Fruit fly (Drosophila melanogaster) whole organism, embryonic: ENCODE data around the gene CheA7a.

Experiments
- Ada2b ChIP-seq: fragments of 200-800 bp; sonication (Bioruptor generic); IDR thresholded peaks from 2 replicates; pipeline ENCODE4 v1.3.6; 2022; ENCODE audit warnings: missing biosample characterization, missing genetic modification characterization
- Atf3 ChIP-seq: fragments of 200-800 bp; sonication (Bioruptor generic); optimal IDR thresholded peaks from 3 replicates; lab custom pipeline; 2016; ENCODE audit warnings: missing biosample characterization, missing genetic modification characterization
- B-H1 ChIP-seq: fragments of 200-800 bp; sonication (Bioruptor generic); IDR thresholded peaks from 3 replicates; pipeline ENCODE4 v1.3.6; 2022; ENCODE audit warnings: missing biosample characterization, missing genetic modification characterization
- CG10321 ChIP-seq: fragments of 200-800 bp; sonication (Bioruptor generic); IDR thresholded peaks from 2 replicates; pipeline ENCODE4 v1.3.6; 2022; ENCODE audit warnings: missing biosample characterization, missing genetic modification characterization
- CG10979 ChIP-seq: fragments of 200-800 bp; sonication (Bioruptor generic); optimal IDR thresholded peaks from 2 replicates; lab custom pipeline; 2018; ENCODE audit warnings: missing biosample characterization, mild to moderate bottlenecking, missing genetic modification characterization, moderate library complexity
- CG11695 ChIP-seq: fragments of 200-800 bp; sonication (Bioruptor generic); IDR thresholded peaks from 3 replicates; pipeline ENCODE4 v1.3.6; 2022; ENCODE audit warnings: missing biosample characterization, missing genetic modification characterization
- CG12155 ChIP-seq: fragments of 200-800 bp; sonication (Bioruptor generic); optimal IDR thresholded peaks from 3 replicates; lab custom pipeline; 2016; ENCODE audit warnings: missing biosample characterization, missing genetic modification characterization
- CG14965 ChIP-seq: fragments of 200-800 bp; sonication (Bioruptor generic); optimal IDR thresholded peaks from 2 replicates; lab custom pipeline; 2016; ENCODE audit warnings: missing biosample characterization, missing genetic modification characterization, borderline replicate concordance
- CG15011 ChIP-seq: fragments of 200-800 bp; sonication (Bioruptor generic); optimal IDR thresholded peaks from 3 replicates; lab custom pipeline; 2018; ENCODE audit warnings: missing biosample characterization, mild to moderate bottlenecking, missing genetic modification characterization
- CG16813 ChIP-seq: fragments of 200-800 bp; sonication (Bioruptor generic); IDR thresholded peaks from 3 replicates; pipeline ENCODE4 v1.3.6; 2022; ENCODE audit warnings: missing biosample characterization, missing genetic modification characterization; ENCODE audit not compliant: partially characterized antibody
- CG17328 ChIP-seq: fragments of 200-800 bp; sonication (Bioruptor generic); IDR thresholded peaks from 2 replicates; pipeline ENCODE4 v1.3.6; 2022; ENCODE audit warnings: missing biosample characterization, missing genetic modification characterization
- CG18011 ChIP-seq: fragments of 200-800 bp; sonication (Bioruptor generic); optimal IDR thresholded peaks from 2 replicates; lab custom pipeline; 2017; ENCODE audit warnings: missing biosample characterization, missing genetic modification characterization, mild to moderate bottlenecking, moderate library complexity, missing genotype
- CG2678 ChIP-seq: fragments of 200-800 bp; sonication (Bioruptor generic); optimal IDR thresholded peaks from 3 replicates; lab custom pipeline; 2019; ENCODE audit warnings: missing biosample characterization, mild to moderate bottlenecking, missing genetic modification characterization, moderate library complexity
- CG30020 ChIP-seq: fragments of 200-800 bp; optimal IDR thresholded peaks from 2 replicates; lab custom pipeline; 2019; ENCODE audit warnings: missing biosample characterization, mild to moderate bottlenecking, missing genetic modification characterization, moderate library complexity
- CG3407 ChIP-seq: fragments of 200-800 bp; sonication (Bioruptor generic); optimal IDR thresholded peaks from 2 replicates; lab custom pipeline; 2018; ENCODE audit warnings: missing biosample characterization, mild to moderate bottlenecking, missing genetic modification characterization
- CG6765 ChIP-seq: fragments of 200-800 bp; sonication (Bioruptor generic); optimal IDR thresholded peaks from 3 replicates; lab custom pipeline; 2017; ENCODE audit warnings: missing biosample characterization, mild to moderate bottlenecking, missing genetic modification characterization
- CG7987 ChIP-seq: fragments of 200-800 bp; sonication (Bioruptor generic); optimal IDR thresholded peaks from 2 replicates; lab custom pipeline; 2018; ENCODE audit warnings: missing biosample characterization, mild to moderate bottlenecking, missing genetic modification characterization, moderate library complexity
- CG9727 ChIP-seq: fragments of 200-800 bp; sonication (Bioruptor generic); optimal IDR thresholded peaks from 3 replicates; lab custom pipeline; 2017; ENCODE audit warnings: missing biosample characterization, mild to moderate bottlenecking, missing genetic modification characterization
- Dref ChIP-seq: fragments of 200-800 bp; sonication (Bioruptor generic); IDR thresholded peaks from 2 replicates; pipeline ENCODE4 v1.3.6; 2022; ENCODE audit warnings: missing biosample characterization, missing genetic modification characterization
- GATAe ChIP-seq: fragments of 200-800 bp; sonication (Bioruptor generic); conservative IDR thresholded peaks from 2 replicates; pipeline ENCODE4 v1.3.6; 2022; ENCODE audit warnings: missing biosample characterization, missing genetic modification characterization
- HLH3B ChIP-seq: fragments of 200-800 bp; sonication (Bioruptor generic); IDR thresholded peaks from 2 replicates; pipeline ENCODE4 v1.3.6; 2022; ENCODE audit warnings: missing biosample characterization, missing genetic modification characterization
- Hr78 ChIP-seq, 2 experiments: fragments of 200-800 bp in 1 of 2; fragments of >200 bp in 1 of 2; sonication (Bioruptor generic) in 1 of 2; optimal IDR thresholded peaks; 2 replicates each; lab custom pipeline; 2017 to 2019; ENCODE audit warnings: missing biosample characterization in 2 of 2, missing genetic modification characterization in 2 of 2, mild to moderate bottlenecking in 1 of 2, moderate library complexity in 1 of 2
- Mes4 ChIP-seq: fragments of 200-800 bp; sonication (Bioruptor generic); optimal IDR thresholded peaks from 2 replicates; lab custom pipeline; 2016; ENCODE audit warnings: missing biosample characterization, missing genetic modification characterization
- NFAT ChIP-seq: fragments of 200-800 bp; sonication (Bioruptor generic); IDR thresholded peaks from 2 replicates; pipeline ENCODE4 v1.3.6; 2022; ENCODE audit warnings: missing biosample characterization, missing genetic modification characterization
- Ravus ChIP-seq: fragments of 200-800 bp; sonication (Bioruptor generic); IDR thresholded peaks from 2 replicates; pipeline ENCODE4 v1.3.6; 2022; ENCODE audit warnings: missing biosample characterization, missing genetic modification characterization
- Side ChIP-seq: fragments of 200-800 bp; sonication (Bioruptor generic); optimal IDR thresholded peaks from 2 replicates; lab custom pipeline; 2016; ENCODE audit warnings: missing biosample characterization, missing genetic modification characterization
- Spps ChIP-seq: fragments of 200-800 bp; sonication (Bioruptor generic); optimal IDR thresholded peaks from 2 replicates; lab custom pipeline; 2018; ENCODE audit warnings: missing biosample characterization, mild to moderate bottlenecking, missing genetic modification characterization
- Xrp1 ChIP-seq: fragments of 200-800 bp; sonication (Bioruptor generic); IDR thresholded peaks from 2 replicates; pipeline ENCODE4 v1.3.6; 2022; ENCODE audit warnings: missing biosample characterization, missing genetic modification characterization
- ab ChIP-seq: fragments of 200-800 bp; sonication (Bioruptor generic); optimal IDR thresholded peaks from 2 replicates; lab custom pipeline; 2016; ENCODE audit warnings: missing biosample characterization, missing genetic modification characterization
- ac ChIP-seq: fragments of 200-800 bp; sonication (Bioruptor generic); optimal IDR thresholded peaks from 3 replicates; lab custom pipeline; 2017; ENCODE audit warnings: missing biosample characterization, mild to moderate bottlenecking, missing genetic modification characterization
- bab2 ChIP-seq: fragments of 200-800 bp; sonication (Bioruptor generic); optimal IDR thresholded peaks from 2 replicates; lab custom pipeline; 2016; ENCODE audit warnings: missing biosample characterization, missing genetic modification characterization
- caup ChIP-seq: fragments of 200-800 bp; sonication (Bioruptor generic); optimal IDR thresholded peaks from 3 replicates; lab custom pipeline; 2017; ENCODE audit warnings: missing biosample characterization, mild to moderate bottlenecking, missing genetic modification characterization, moderate library complexity; ENCODE audit not compliant: severe bottlenecking
- chm ChIP-seq: fragments of 200-800 bp; sonication (Bioruptor generic); IDR thresholded peaks from 2 replicates; pipeline ENCODE4 v1.3.6; 2022; ENCODE audit warnings: missing biosample characterization, missing genetic modification characterization
- chn ChIP-seq: fragments of 200-800 bp; sonication (Bioruptor generic); optimal IDR thresholded peaks from 2 replicates; lab custom pipeline; 2016; ENCODE audit warnings: missing biosample characterization, missing genetic modification characterization
- dan ChIP-seq: fragments of 200-800 bp; sonication (Bioruptor generic); IDR thresholded peaks from 2 replicates; pipeline ENCODE4 v1.3.6; 2022; ENCODE audit warnings: missing biosample characterization, missing genetic modification characterization
- hbn ChIP-seq: fragments of 200-800 bp; sonication (Bioruptor generic); IDR thresholded peaks from 2 replicates; pipeline ENCODE4 v1.3.6; 2022; ENCODE audit warnings: missing biosample characterization, missing genetic modification characterization; ENCODE audit not compliant: partially characterized antibody
- kah ChIP-seq: fragments of 200-800 bp; sonication (Bioruptor generic); optimal IDR thresholded peaks from 2 replicates; lab custom pipeline; 2018; ENCODE audit warnings: missing biosample characterization, mild to moderate bottlenecking, missing genetic modification characterization
- kni ChIP-seq: fragments of 200-800 bp; sonication (Bioruptor generic); optimal IDR thresholded peaks from 3 replicates; lab custom pipeline; 2017; ENCODE audit warnings: mild to moderate bottlenecking, missing biosample characterization, missing genetic modification reagents, missing genetic modification characterization
- lab ChIP-seq: fragments of 200-800 bp; sonication (Bioruptor generic); optimal IDR thresholded peaks from 3 replicates; lab custom pipeline; 2017; ENCODE audit warnings: missing biosample characterization, missing genetic modification characterization, mild to moderate bottlenecking, moderate library complexity, missing genetic modification reagents
- mam ChIP-seq: fragments of 200-800 bp; sonication (Bioruptor generic); optimal IDR thresholded peaks from 3 replicates; lab custom pipeline; 2016; ENCODE audit warnings: missing biosample characterization, missing genetic modification characterization
- peb ChIP-seq: fragments of 200-800 bp; sonication (Bioruptor generic); IDR thresholded peaks from 2 replicates; pipeline ENCODE4 v1.3.6; 2022; ENCODE audit warnings: missing biosample characterization, missing genetic modification characterization
- phol ChIP-seq: fragments of 200-800 bp; sonication (Bioruptor generic); optimal IDR thresholded peaks from 3 replicates; lab custom pipeline; 2018; ENCODE audit warnings: missing biosample characterization, mild to moderate bottlenecking, missing genetic modification characterization, moderate library complexity
- sd ChIP-seq: fragments of 200-800 bp; sonication (Bioruptor generic); optimal IDR thresholded peaks from 3 replicates; lab custom pipeline; 2018; ENCODE audit warnings: missing biosample characterization, mild to moderate bottlenecking, missing genetic modification characterization, moderate library complexity
- toy ChIP-seq: fragments of 200-800 bp; sonication (Bioruptor generic); IDR thresholded peaks from 2 replicates; pipeline ENCODE4 v1.3.6; 2022; ENCODE audit warnings: missing biosample characterization, missing genetic modification characterization
- trh ChIP-seq: fragments of 200-800 bp; sonication (Bioruptor generic); optimal IDR thresholded peaks from 2 replicates; lab custom pipeline; 2016; ENCODE audit warnings: missing biosample characterization, missing genetic modification characterization
- unc-4 ChIP-seq: fragments of 200-800 bp; sonication (Bioruptor generic); IDR thresholded peaks from 2 replicates; pipeline ENCODE4 v1.3.6; 2022; ENCODE audit warnings: missing biosample characterization, missing genetic modification characterization; ENCODE audit not compliant: partially characterized antibody
- z ChIP-seq: fragments of 200-800 bp; sonication (Bioruptor generic); IDR thresholded peaks from 3 replicates; pipeline ENCODE4 v1.3.6; 2022; ENCODE audit warnings: missing biosample characterization, missing genetic modification characterization
- zen2 ChIP-seq: fragments of 200-800 bp; sonication (Bioruptor generic); IDR thresholded peaks from 3 replicates; pipeline ENCODE4 v1.3.6; 2022; ENCODE audit warnings: missing biosample characterization, missing genetic modification characterization; ENCODE audit not compliant: partially characterized antibody

CheA7a gene

DNA sequence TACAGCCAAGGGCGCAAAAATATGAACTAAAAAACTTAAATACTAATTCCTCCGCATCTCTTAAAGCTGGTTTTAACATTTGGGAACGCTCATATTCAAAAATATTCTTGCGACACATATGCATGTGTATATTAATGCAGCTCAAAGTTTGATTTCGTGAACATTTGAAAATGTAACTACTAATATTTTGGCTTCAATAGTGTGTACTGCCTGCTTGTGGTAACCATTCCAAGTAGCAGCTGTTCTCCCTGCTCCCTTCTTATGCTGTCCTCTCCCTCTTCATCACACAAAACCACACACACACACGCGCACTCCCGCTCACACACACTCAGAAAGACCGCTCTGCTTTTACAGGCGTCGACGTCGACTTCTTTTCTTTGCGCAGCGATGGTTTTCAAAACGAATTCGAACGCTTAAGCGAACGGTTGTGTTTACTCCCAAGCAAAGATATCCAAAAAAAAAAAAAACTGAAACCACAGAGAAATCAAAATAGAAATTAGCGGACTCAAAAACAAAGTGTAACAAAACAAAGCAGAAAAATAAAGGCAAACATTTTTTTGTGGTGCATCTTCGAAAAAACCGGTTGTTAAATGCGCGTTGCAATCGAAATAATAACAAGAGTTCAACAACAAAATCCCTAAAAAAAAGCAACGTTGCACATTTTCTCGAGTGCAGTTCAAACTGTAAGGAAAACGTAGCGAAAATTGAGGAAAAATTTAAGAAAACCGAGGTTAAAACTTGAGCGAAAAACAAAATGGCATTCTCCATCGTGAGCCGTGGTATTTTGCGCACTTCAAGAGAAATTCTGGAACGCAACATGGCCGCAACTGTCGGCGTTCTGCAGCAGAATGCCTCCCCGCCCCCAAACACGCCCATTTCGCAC lies 40.7 kb upstream of the CheA7a start, which contains the start of gene CBP (continued):
- TF ChIP-seq Ravus (GFP tag; lab: Robert Waterston, UW), result peak; percentile 84
- TF ChIP-seq ac (GFP tag; lab: Kevin White, UChicago), result peak; percentile 99
- peak; percentile 96 for TF ChIP-seq bab2 (GFP tag; lab: Kevin White, UChicago)
- peak; percentile 96 for TF ChIP-seq Atf3 (GFP tag; lab: Kevin White, UChicago)
- TF ChIP-seq B-H1, result peak; percentile 94
- TF ChIP-seq NFAT (GFP tag; lab: Robert Waterston, UW), result peak; percentile 80
- peak; percentile 96 for TF ChIP-seq chm (GFP tag; lab: Robert Waterston, UW)
- TF ChIP-seq CG17328 (GFP tag; lab: Robert Waterston, UW), result peak; percentile 98
- TF ChIP-seq ab, result peak; percentile 91
- TF ChIP-seq unc-4 (GFP tag; lab: Robert Waterston, UW), result 0 out of 2 replicates have a peak, but pooled peaks have one; percentile 16
- no peak for TF ChIP-seq CG16813
- peak; percentile 85 for TF ChIP-seq CG18011 (GFP tag; lab: Kevin White, UChicago)
- peak; percentile 96 for TF ChIP-seq kni (GFP tag; lab: Kevin White, UChicago)
- TF ChIP-seq toy (GFP tag; lab: Robert Waterston, UW), result peak; percentile 80
- TF ChIP-seq CG10321, result peak; percentile 76
- peak; percentile 57 for TF ChIP-seq GATAe (GFP tag; lab: Robert Waterston, UW)
- TF ChIP-seq CG2678, result peak; percentile 99
- peak; percentile 96 for TF ChIP-seq CG15011 (GFP tag; lab: Kevin White, UChicago)
- peak; percentile 90 for TF ChIP-seq sd
- peak; percentile 92 for TF ChIP-seq CG6765 (GFP tag; lab: Kevin White, UChicago)
- peak; percentile 99 for TF ChIP-seq CG10979 (tag; lab: Kevin White, UChicago)
- peak; percentile 96 for TF ChIP-seq mam (GFP tag; lab: Kevin White, UChicago)
- TF ChIP-seq Mes4 (GFP tag; lab: Kevin White, UChicago), result peak; percentile 98
- TF ChIP-seq Dref (GFP tag; lab: Robert Waterston, UW), result no peak
- TF ChIP-seq CG3407 (GFP tag; lab: Kevin White, UChicago), result peak; percentile 96
- TF ChIP-seq lab (GFP tag; lab: Kevin White, UChicago), result peak; percentile 98
- peak in 1 of 2 experiments; percentile 90 for TF ChIP-seq Hr78 (GFP tag; optimal IDR thresholded peaks at IDR 0.05; lab: Kevin White, UChicago)
- TF ChIP-seq chn (GFP tag; lab: Kevin White, UChicago), result peak; percentile 98
- peak; percentile 79 for TF ChIP-seq CG14965 (GFP tag; lab: Kevin White, UChicago)
- peak; percentile 92 for TF ChIP-seq trh
- TF ChIP-seq Side, result peak; percentile 98
- peak; percentile 98 for TF ChIP-seq Xrp1 (GFP tag; lab: Robert Waterston, UW)
- peak; percentile 96 for TF ChIP-seq CG11695 (GFP tag; lab: Robert Waterston, UW)
- peak; percentile 75; the same call in 2 of the 3 replicates for TF ChIP-seq z (GFP tag; lab: Robert Waterston, UW)
- TF ChIP-seq kah (GFP tag; lab: Kevin White, UChicago), result peak; percentile 95
- peak; percentile 98 for TF ChIP-seq CG9727 (GFP tag; lab: Kevin White, UChicago)
- TF ChIP-seq hbn (GFP tag; lab: Robert Waterston, UW), result no peak
- TF ChIP-seq Ada2b (GFP tag; lab: Robert Waterston, UW), result peak; percentile 93
- TF ChIP-seq caup (GFP tag; lab: Kevin White, UChicago), result peak; percentile 96
- peak; percentile 98 for TF ChIP-seq phol (tag; lab: Kevin White, UChicago)
- peak; percentile 93 for TF ChIP-seq CG12155 (GFP tag; lab: Kevin White, UChicago)
- TF ChIP-seq dan (GFP tag; lab: Robert Waterston, UW), result peak; percentile 89; the same call in 1 of the 2 replicates
- no peak for TF ChIP-seq zen2 (GFP tag; lab: Robert Waterston, UW)
- peak; percentile 96 for TF ChIP-seq HLH3B (GFP tag; lab: Robert Waterston, UW)
- peak; percentile 94 for TF ChIP-seq CG7987 (GFP tag; lab: Kevin White, UChicago)
- TF ChIP-seq Spps (tag; lab: Kevin White, UChicago), result peak; percentile 99
- peak; percentile 95 for TF ChIP-seq peb (GFP tag; lab: Robert Waterston, UW)
- peak; percentile 84 for TF ChIP-seq CG30020 (tag; lab: Kevin White, UChicago)
